Worm (Caenorhabditis elegans): ENCODE data around the gene vha-3.

ce11 chrIV:2316273-2316672 lies 528 bp upstream of the vha-3 start, which contains the start of gene Y38F2AL.12:
- TF ChIP-seq snpc-4 (tag; optimal IDR thresholded peaks at IDR 0.05) (no peak), nhr-76 (tag; optimal IDR thresholded peaks at IDR 0.05) (no peak), unc-98 (GFP tag; IDR thresholded peaks at IDR 0.05) (no peak), pqm-1 (tag; optimal IDR thresholded peaks at IDR 0.05) (no peak), mep-1 (tag; optimal IDR thresholded peaks at IDR 0.05) (no peak), ces-1 (GFP tag; optimal IDR thresholded peaks at IDR 0.05) (no peak), unc-62 (GFP tag; optimal IDR thresholded peaks at IDR 0.05) (no peak)

Data from whole organism, L1 larva.